Fruit fly (Drosophila melanogaster): ENCODE results near the gene CG11345.

The CG11345 gene

dm6 chr3L:4417543-4417942 is 40.4 kb downstream of the CG11345 start:
- no peak for TF ChIP-seq noc (tag; optimal IDR thresholded peaks at IDR 0.05)

dm6 chr3L:4417068-4417467 is 40.9 kb downstream of the CG11345 start:
- no peak for TF ChIP-seq noc (tag; optimal IDR thresholded peaks at IDR 0.05)

dm6 chr3L:4415326-4416274 is 42.4 kb downstream of the CG11345 start:
- peak; percentile 42 for TF ChIP-seq noc (tag; optimal IDR thresholded peaks at IDR 0.05)

- TF ChIP-seq noc (tag; optimal IDR thresholded peaks at IDR 0.05): no peak
These were observed 43.4 kb downstream of the CG11345 start for dm6 chr3L:4414579-4414978.

dm6 chr3L:4413800-4414446 is 44.0 kb downstream of the CG11345 start:
- no peak for TF ChIP-seq noc (tag; optimal IDR thresholded peaks at IDR 0.05)

dm6 chr3L:4412974-4413373 is 45.0 kb downstream of the CG11345 start:
- peak; percentile 42 for TF ChIP-seq noc (tag; optimal IDR thresholded peaks at IDR 0.05)

dm6 chr3L:4411951-4412350 is 46.0 kb downstream of the CG11345 start:
- no peak for TF ChIP-seq noc (tag; optimal IDR thresholded peaks at IDR 0.05)

dm6 chr3L:4411025-4411873 is 46.7 kb downstream of the CG11345 start:
- no peak for TF ChIP-seq noc (tag; optimal IDR thresholded peaks at IDR 0.05)

- TF ChIP-seq noc (tag; optimal IDR thresholded peaks at IDR 0.05): no peak
These were observed 47.9 kb downstream of the CG11345 start for dm6 chr3L:4409898-4410629.

- TF ChIP-seq noc (tag; optimal IDR thresholded peaks at IDR 0.05): no peak
These were observed 48.6 kb downstream of the CG11345 start for dm6 chr3L:4409134-4409897.

- TF ChIP-seq noc (tag; optimal IDR thresholded peaks at IDR 0.05): no peak
These were observed 49.4 kb downstream of the CG11345 start for dm6 chr3L:4408313-4409133.

- TF ChIP-seq noc (tag; optimal IDR thresholded peaks at IDR 0.05): no peak
These were observed 50.2 kb downstream of the CG11345 start for dm6 chr3L:4407743-4408142.

Measured in whole organism, larva.